Worm (Caenorhabditis elegans): ENCODE data around the gene srg-27.

DNA sequence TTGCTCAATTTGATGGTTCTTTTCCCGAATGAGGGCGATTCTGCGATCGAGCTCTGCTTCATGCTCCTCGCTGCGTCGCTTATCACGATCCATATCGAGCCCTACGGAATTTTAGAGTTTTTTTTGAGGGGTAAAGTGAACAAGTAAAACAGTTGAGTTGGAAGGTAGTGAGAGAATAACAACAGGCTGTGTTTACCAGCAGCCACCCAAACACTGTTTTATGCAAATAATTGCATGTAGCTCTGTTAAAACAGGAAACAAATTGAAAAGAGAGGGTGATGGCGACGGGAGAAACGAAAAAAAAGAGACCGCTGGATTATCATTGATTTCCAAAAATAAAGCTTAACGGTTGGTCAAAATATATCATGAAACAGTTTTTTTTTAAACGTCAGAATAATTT is 11.3 kb upstream of the srg-27 start, which contains the start of gene C10G8.8:
- TF ChIP-seq nfya-1 (tag; optimal IDR thresholded peaks at IDR 0.05) (no peak), ceh-34 (tag; optimal IDR thresholded peaks at IDR 0.05) (no peak), pros-1 (tag; optimal IDR thresholded peaks at IDR 0.05) (no peak)

Data from whole organism, late embryonic.